Worm (Caenorhabditis elegans): ENCODE measurements around the gene F47C12.13.

DNA sequence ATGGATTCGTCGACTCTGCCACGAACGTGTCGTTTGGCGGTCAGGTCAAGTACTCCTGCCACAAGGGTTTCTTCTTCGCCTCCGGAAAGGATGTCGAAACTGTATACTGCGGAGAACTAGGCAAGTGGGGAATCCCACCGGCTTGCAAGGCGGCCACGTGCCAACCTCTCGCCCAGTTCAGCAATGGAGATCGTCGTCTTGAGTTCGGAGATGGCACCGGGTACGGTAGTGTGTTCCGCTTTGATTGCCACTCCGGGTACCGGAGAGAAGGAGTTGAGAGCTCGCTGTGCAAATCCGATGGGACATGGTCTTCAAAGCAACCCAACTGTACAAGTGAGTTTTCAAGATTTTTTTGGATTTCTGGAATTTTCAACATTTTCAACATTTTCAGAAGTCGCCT is 5.4 kb upstream of the F47C12.13 start:
- no peak for TF ChIP-seq ceh-6 (GFP tag; optimal IDR thresholded peaks at IDR 0.05)
- TF ChIP-seq ceh-45 (GFP tag; IDR thresholded peaks at IDR 0.05): no peak
- no peak for TF ChIP-seq ama-1 (optimal IDR thresholded peaks at IDR 0.05)
- TF ChIP-seq sdc-2 (tag; optimal IDR thresholded peaks at IDR 0.05): no peak
- TF ChIP-seq che-1 (tag; optimal IDR thresholded peaks at IDR 0.05): no peak
- no peak for TF ChIP-seq fax-1 (tag; optimal IDR thresholded peaks at IDR 0.05)
- TF ChIP-seq dmd-4 (tag; optimal IDR thresholded peaks at IDR 0.05; ENCODE audit: borderline replicate concordance): no peak
- no peak for TF ChIP-seq fkh-10 (GFP tag; optimal IDR thresholded peaks at IDR 0.05)
- no peak for TF ChIP-seq eyg-1 (tag; optimal IDR thresholded peaks at IDR 0.05)
- no peak for TF ChIP-seq nhr-232 (tag; optimal IDR thresholded peaks at IDR 0.05)
- TF ChIP-seq pqm-1 (tag; optimal IDR thresholded peaks at IDR 0.05): no peak
- no peak for TF ChIP-seq K09A11.1 (tag; optimal IDR thresholded peaks at IDR 0.05; ENCODE audit: insufficient read depth)
- TF ChIP-seq hlh-6 (tag; optimal IDR thresholded peaks at IDR 0.05): no peak
- no peak for TF ChIP-seq F13H6.1 (tag; optimal IDR thresholded peaks at IDR 0.05)

Measured in whole organism, late embryonic.